Fruit fly (Drosophila melanogaster) whole organism, prepupa: ENCODE data around the gene FucT6.

Experiments used
- Blimp-1 ChIP-seq: fragments of 200-800 bp; sonication (Bioruptor generic); optimal IDR thresholded peaks from 3 replicates; lab custom pipeline; 2017; ENCODE audit warnings: missing biosample characterization, missing genetic modification characterization, mild to moderate bottlenecking, moderate library complexity, missing genetic modification reagents
- CG10631 ChIP-seq: fragments of 200-800 bp; sonication (Bioruptor generic); optimal IDR thresholded peaks from 2 replicates; lab custom pipeline; 2016; ENCODE audit warnings: missing biosample characterization, missing genetic modification characterization
- CG10669 ChIP-seq: fragments of 200-800 bp; sonication (Bioruptor generic); optimal IDR thresholded peaks from 3 replicates; lab custom pipeline; 2018; ENCODE audit warnings: missing biosample characterization, mild to moderate bottlenecking, missing genetic modification characterization, moderate library complexity
- CG11294 ChIP-seq: fragments of 200-800 bp; sonication (Bioruptor generic); IDR thresholded peaks from 2 replicates; pipeline ENCODE4 v1.3.6; 2022; ENCODE audit warnings: missing biosample characterization, missing genetic modification characterization
- CG11762 ChIP-seq: fragments of 200-800 bp; sonication (Bioruptor generic); optimal IDR thresholded peaks from 3 replicates; lab custom pipeline; 2016; ENCODE audit warnings: missing biosample characterization, missing genetic modification characterization; ENCODE audit not compliant: insufficient read depth
- CG15336 ChIP-seq: fragments of 200-800 bp; sonication (Bioruptor generic); IDR thresholded peaks from 2 replicates; pipeline ENCODE4 v1.3.6; 2022; ENCODE audit warnings: missing biosample characterization, missing genetic modification characterization
- CG1621 ChIP-seq: fragments of 200-800 bp; sonication (Bioruptor generic); optimal IDR thresholded peaks from 3 replicates; lab custom pipeline; 2018; ENCODE audit warnings: missing biosample characterization, mild to moderate bottlenecking, missing genetic modification characterization
- CG16779 ChIP-seq: fragments of 200-800 bp; sonication (Bioruptor generic); optimal IDR thresholded peaks from 3 replicates; lab custom pipeline; 2017; ENCODE audit warnings: missing biosample characterization, mild to moderate bottlenecking, missing genetic modification characterization
- CG3032 ChIP-seq: fragments of 200-800 bp; optimal IDR thresholded peaks from 2 replicates; lab custom pipeline; 2019; ENCODE audit warnings: missing biosample characterization, mild to moderate bottlenecking, missing genetic modification characterization, moderate library complexity
- CG32006 ChIP-seq: fragments of 200-800 bp; sonication (Bioruptor generic); optimal IDR thresholded peaks from 3 replicates; lab custom pipeline; 2017; ENCODE audit warnings: missing biosample characterization, mild to moderate bottlenecking, missing genetic modification characterization
- CG3919 ChIP-seq: fragments of 200-800 bp; sonication (Bioruptor generic); optimal IDR thresholded peaks from 3 replicates; lab custom pipeline; 2016; ENCODE audit warnings: missing biosample characterization, missing genetic modification characterization
- CG6163 ChIP-seq: fragments of 200-800 bp; sonication (Bioruptor generic); IDR thresholded peaks from 3 replicates; pipeline ENCODE4 v1.3.6; 2022; ENCODE audit warnings: missing biosample characterization, missing genetic modification characterization
- CG6808 ChIP-seq: fragments of 200-800 bp; sonication (Bioruptor generic); optimal IDR thresholded peaks from 3 replicates; lab custom pipeline; 2017; ENCODE audit warnings: missing biosample characterization, missing genetic modification characterization, mild to moderate bottlenecking, moderate library complexity, missing genetic modification reagents
- CG6854 ChIP-seq: fragments of 200-800 bp; sonication (Bioruptor generic); optimal IDR thresholded peaks from 2 replicates; lab custom pipeline; 2017; ENCODE audit warnings: missing biosample characterization, mild to moderate bottlenecking, missing genetic modification characterization
- CG8119 ChIP-seq: fragments of 200-800 bp; sonication (Bioruptor generic); IDR thresholded peaks from 3 replicates; pipeline ENCODE4 v1.3.6; 2022; ENCODE audit warnings: missing biosample characterization, missing genetic modification characterization
- CG8632 ChIP-seq: fragments of 200-800 bp; sonication (Bioruptor generic); optimal IDR thresholded peaks from 3 replicates; lab custom pipeline; 2016; ENCODE audit warnings: missing biosample characterization, missing genetic modification characterization
- CG9139 ChIP-seq: fragments of 200-800 bp; sonication (Bioruptor generic); optimal IDR thresholded peaks from 3 replicates; lab custom pipeline; 2017; ENCODE audit warnings: missing biosample characterization, mild to moderate bottlenecking, missing genetic modification characterization
- Eip75B ChIP-seq: fragments of 200-800 bp; sonication (Bioruptor generic); optimal IDR thresholded peaks from 3 replicates; lab custom pipeline; 2016; ENCODE audit warnings: missing biosample characterization, missing genetic modification characterization
- Eip78C ChIP-seq: fragments of 200-800 bp; sonication (Bioruptor generic); peaks from one replicate; lab custom pipeline; 2016; ENCODE audit warnings: missing biosample characterization, missing genetic modification characterization
- Eip93F ChIP-seq: fragments of 200-800 bp; sonication (Bioruptor generic); optimal IDR thresholded peaks from 2 replicates; lab custom pipeline; 2016; ENCODE audit warnings: missing biosample characterization, mild to moderate bottlenecking, missing genetic modification characterization
- Ets21C ChIP-seq: fragments of 200-800 bp; sonication (Bioruptor generic); optimal IDR thresholded peaks from 3 replicates; lab custom pipeline; 2016; ENCODE audit warnings: missing biosample characterization, missing genetic modification characterization
- Ets96B ChIP-seq: fragments of 200-800 bp; optimal IDR thresholded peaks from 2 replicates; lab custom pipeline; 2019; ENCODE audit warnings: missing biosample characterization, mild to moderate bottlenecking, missing genetic modification characterization, moderate library complexity
- Gug ChIP-seq: fragments of 200-800 bp; sonication (Bioruptor generic); IDR thresholded peaks from 2 replicates; pipeline ENCODE4 v1.3.6; 2022; ENCODE audit warnings: missing biosample characterization, missing genetic modification characterization
- Hr38 ChIP-seq: sonication (Bioruptor generic); optimal IDR thresholded peaks from 2 replicates; lab custom pipeline; 2016; ENCODE audit warnings: missing biosample characterization, missing genetic modification characterization
- Hr4 ChIP-seq: fragments of 200-800 bp; sonication (Bioruptor generic); optimal IDR thresholded peaks from 3 replicates; lab custom pipeline; 2016; ENCODE audit warnings: missing biosample characterization, missing genetic modification characterization
- Lpt ChIP-seq: fragments of 200-800 bp; sonication (Bioruptor generic); optimal IDR thresholded peaks from 3 replicates; lab custom pipeline; 2016; ENCODE audit warnings: missing biosample characterization, missing genetic modification characterization
- Sox102F ChIP-seq: fragments of 200-800 bp; sonication (Bioruptor generic); optimal IDR thresholded peaks from 2 replicates; lab custom pipeline; 2016; ENCODE audit warnings: missing biosample characterization, mild to moderate bottlenecking, missing genetic modification characterization
- Sox14 ChIP-seq: fragments of 200-800 bp; sonication (Bioruptor generic); optimal IDR thresholded peaks from 3 replicates; lab custom pipeline; 2016; ENCODE audit warnings: missing biosample characterization, missing genetic modification characterization
- Sox15 ChIP-seq: fragments of 200-800 bp; sonication (Bioruptor generic); optimal IDR thresholded peaks from 3 replicates; lab custom pipeline; 2016; ENCODE audit warnings: missing biosample characterization, missing genetic modification characterization
- acj6 ChIP-seq: fragments of 200-800 bp; sonication (Bioruptor generic); optimal IDR thresholded peaks from 3 replicates; lab custom pipeline; 2016; ENCODE audit warnings: missing biosample characterization, missing genetic modification characterization
- dac ChIP-seq: fragments of 200-800 bp; sonication (Bioruptor generic); optimal IDR thresholded peaks from 2 replicates; lab custom pipeline; 2017; ENCODE audit warnings: missing biosample characterization, mild to moderate bottlenecking, missing genetic modification characterization
- dsx ChIP-seq: fragments of 200-800 bp; optimal IDR thresholded peaks from 3 replicates; lab custom pipeline; 2019; ENCODE audit warnings: missing biosample characterization, mild to moderate bottlenecking, missing genetic modification characterization, moderate library complexity; ENCODE audit not compliant: poor library complexity, severe bottlenecking
- eg ChIP-seq: fragments of 200-800 bp; sonication (Bioruptor generic); IDR thresholded peaks from 3 replicates; pipeline ENCODE4 v1.3.6; 2022; ENCODE audit warnings: missing biosample characterization, missing genetic modification characterization
- fkh ChIP-seq: fragments of 200-800 bp; sonication (Bioruptor generic); optimal IDR thresholded peaks from 3 replicates; lab custom pipeline; 2017; ENCODE audit warnings: missing biosample characterization, mild to moderate bottlenecking, missing genetic modification characterization, moderate library complexity
- lz ChIP-seq: fragments of 200-800 bp; sonication (Bioruptor generic); optimal IDR thresholded peaks from 3 replicates; lab custom pipeline; 2016; ENCODE audit warnings: missing biosample characterization, missing genetic modification characterization
- net ChIP-seq: fragments of 200-800 bp; sonication (Bioruptor generic); optimal IDR thresholded peaks from 3 replicates; lab custom pipeline; 2016; ENCODE audit warnings: missing biosample characterization, missing genetic modification characterization
- pdm3 ChIP-seq: fragments of 200-800 bp; sonication (Bioruptor generic); optimal IDR thresholded peaks from 3 replicates; lab custom pipeline; 2016; ENCODE audit warnings: missing biosample characterization, missing genetic modification characterization
- salr ChIP-seq, 2 experiments: fragments of 200-800 bp; sonication (Bioruptor generic); optimal IDR thresholded peaks; 3 replicates each; lab custom pipeline; 2016 to 2018; ENCODE audit warnings: missing biosample characterization in 2 of 2, missing genetic modification characterization in 2 of 2, mild to moderate bottlenecking in 1 of 2
- svp ChIP-seq: fragments of 200-800 bp; sonication (Bioruptor generic); peaks from one replicate; lab custom pipeline; 2016; ENCODE audit warnings: missing biosample characterization, missing genetic modification characterization
- vri ChIP-seq: fragments of 200-800 bp; sonication (Bioruptor generic); optimal IDR thresholded peaks from 3 replicates; lab custom pipeline; 2016; ENCODE audit warnings: missing biosample characterization, mild to moderate bottlenecking, missing genetic modification characterization

The FucT6 gene

DNA sequence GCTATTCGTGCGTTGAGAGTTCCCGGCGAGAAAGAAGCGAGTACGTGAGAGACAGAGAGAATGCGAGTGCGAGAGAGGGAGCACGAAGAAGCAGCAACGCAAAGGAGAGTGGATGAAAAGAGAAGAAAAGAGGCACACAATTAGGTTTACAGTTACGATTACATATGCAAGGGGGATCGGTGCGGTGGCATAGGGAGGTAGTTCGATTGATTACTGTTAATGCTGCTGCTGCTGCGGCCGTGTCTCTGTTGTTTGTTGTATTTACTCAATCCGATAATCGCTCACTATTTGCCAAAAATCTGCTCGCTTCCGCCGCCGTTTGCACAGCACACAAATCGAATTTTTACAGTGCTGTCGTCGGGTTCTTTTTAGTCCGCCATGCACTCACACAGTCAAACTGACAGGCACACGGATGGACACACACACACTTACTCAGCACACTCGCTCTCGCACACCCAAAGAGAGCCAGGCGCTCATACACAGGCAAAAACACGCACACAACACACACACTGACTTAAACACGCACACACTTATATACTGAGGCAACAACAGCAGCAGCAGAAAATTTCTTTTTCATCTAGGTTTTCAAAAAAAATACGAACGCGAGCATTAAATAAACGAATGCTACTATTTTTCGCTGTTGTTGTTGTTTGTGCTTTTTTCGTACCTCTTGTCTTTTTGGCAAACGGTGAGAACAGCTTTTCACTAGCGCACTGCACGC is 4.2 kb upstream of the FucT6 start (continued):
- peak; percentile 60 for TF ChIP-seq CG15336 (GFP tag; lab: Robert Waterston, UW)
- peak; percentile 21 for TF ChIP-seq CG3919 (GFP tag; lab: Kevin White, UChicago)
- TF ChIP-seq CG1621 = peak; percentile 6
- TF ChIP-seq CG11294 (GFP tag; lab: Robert Waterston, UW) = no peak
- peak; percentile 70 for TF ChIP-seq fkh
- TF ChIP-seq dsx = peak; percentile 51
- TF ChIP-seq net = no peak
- TF ChIP-seq CG32006 = peak; percentile 39
- TF ChIP-seq CG11762 (GFP tag; lab: Kevin White, UChicago) = no peak
- TF ChIP-seq Sox102F (GFP tag; lab: Kevin White, UChicago) = no peak
- TF ChIP-seq CG6808 = peak; percentile 65
- no peak for TF ChIP-seq Gug (GFP tag; lab: Robert Waterston, UW)
- no peak for TF ChIP-seq Sox15 (GFP tag; lab: Kevin White, UChicago)
- TF ChIP-seq CG8119 (GFP tag; lab: Robert Waterston, UW) = peak; percentile 57; the same call in 2 of the 3 replicates
- peak; percentile 53 for TF ChIP-seq CG6854 (GFP tag; lab: Kevin White, UChicago)
- TF ChIP-seq salr (GFP tag; optimal IDR thresholded peaks at IDR 0.05; lab: Kevin White, UChicago) = no peak
- TF ChIP-seq Sox14 (GFP tag; lab: Kevin White, UChicago) = peak; percentile 36
- TF ChIP-seq Eip75B (GFP tag; lab: Kevin White, UChicago) = peak; percentile 22

DNA sequence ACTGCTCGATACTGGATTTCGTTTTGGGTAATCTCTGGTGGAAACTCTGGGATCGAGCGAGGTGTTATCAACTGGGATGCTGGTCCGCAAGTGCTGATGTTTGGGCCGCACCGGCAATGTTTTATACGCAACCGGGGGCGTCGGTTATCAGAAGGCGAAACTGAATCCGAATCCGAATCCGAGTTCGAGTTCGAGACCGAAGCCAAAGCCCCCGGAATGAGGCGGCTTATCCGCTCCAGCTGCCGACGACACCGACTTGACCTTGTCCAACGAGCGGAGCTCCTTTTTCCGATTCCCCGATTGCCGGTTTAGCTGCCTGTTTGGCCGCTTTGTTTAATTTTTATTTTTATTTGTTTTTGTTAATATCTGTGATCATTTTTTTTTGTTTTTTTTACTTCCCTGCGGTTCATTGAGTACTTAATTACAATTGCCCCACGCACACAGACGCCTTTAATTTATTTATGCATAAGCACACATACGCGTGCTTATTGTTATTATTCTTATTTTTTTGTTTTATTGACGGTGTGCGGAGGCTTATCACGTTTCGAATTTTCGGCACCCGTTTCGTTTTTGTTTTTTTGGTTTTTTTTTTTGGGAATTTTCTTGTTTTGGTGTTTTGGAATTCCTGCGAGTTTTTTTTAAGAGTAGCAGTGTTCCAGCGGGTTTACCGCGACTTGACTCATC is 4.7 kb downstream of the FucT6 start, which contains the start of gene CG2444:
CG2444 (minus strand) TSS at position 372 of the 684 bp plus-strand sequence.
- peak; percentile 49 for TF ChIP-seq vri (GFP tag; lab: Kevin White, UChicago)
- no peak; the same call in 2 of the 3 replicates for TF ChIP-seq CG6163 (GFP tag; lab: Robert Waterston, UW)
- TF ChIP-seq eg (GFP tag; lab: Robert Waterston, UW) = no peak
- TF ChIP-seq CG3032 (tag; lab: Kevin White, UChicago) = no peak
- peak; percentile 67 for TF ChIP-seq Eip93F
- no peak for TF ChIP-seq Hr38 (GFP tag; lab: Kevin White, UChicago)
- TF ChIP-seq Blimp-1 (GFP tag; lab: Kevin White, UChicago) = no peak
- no peak for TF ChIP-seq CG10669 (GFP tag; lab: Kevin White, UChicago)
- no peak for TF ChIP-seq CG32006
- no peak for TF ChIP-seq lz
- TF ChIP-seq Ets21C (GFP tag; lab: Kevin White, UChicago) = no peak
- no peak for TF ChIP-seq CG8632 (GFP tag; lab: Kevin White, UChicago)
- no peak for TF ChIP-seq CG16779 (tag; lab: Kevin White, UChicago)
- no peak for TF ChIP-seq Sox102F (GFP tag; lab: Kevin White, UChicago)
- TF ChIP-seq dsx = no peak
- no peak for TF ChIP-seq CG11294 (GFP tag; lab: Robert Waterston, UW)
- TF ChIP-seq CG10631 (GFP tag; lab: Kevin White, UChicago) = no peak
- peak; percentile 28 for TF ChIP-seq Eip78C (GFP tag; lab: Kevin White, UChicago)
- no peak for TF ChIP-seq CG1621
- no peak for TF ChIP-seq CG9139
- peak; percentile 98 for TF ChIP-seq svp
- no peak for TF ChIP-seq CG6808
- no peak for TF ChIP-seq acj6
- TF ChIP-seq dac (GFP tag; lab: Kevin White, UChicago) = no peak
- no peak for TF ChIP-seq Hr4 (GFP tag; lab: Kevin White, UChicago)
- TF ChIP-seq net = no peak
- no peak for TF ChIP-seq Ets96B
- TF ChIP-seq pdm3 (GFP tag; lab: Kevin White, UChicago) = no peak
- no peak for TF ChIP-seq Lpt
- TF ChIP-seq CG6854 (GFP tag; lab: Kevin White, UChicago) = no peak
- TF ChIP-seq CG11762 (GFP tag; lab: Kevin White, UChicago) = no peak
- TF ChIP-seq Sox14 (GFP tag; lab: Kevin White, UChicago) = no peak
